Worm (Caenorhabditis elegans): ENCODE data around the gene M03B6.5.

M03B6.5 gene

ce11 chrX:13841277-13841676 lies 2.5 kb upstream of the M03B6.5 start, which contains the start of gene M03B6.1:
TSS of gene M03B6.1 (plus strand) at chrX:13841610.
- TF ChIP-seq flt-1 (GFP tag; IDR thresholded peaks at IDR 0.05) (no peak), med-1 (GFP tag; optimal IDR thresholded peaks at IDR 0.05; ENCODE audit: insufficient read depth) (no peak), ztf-29 (GFP tag; IDR thresholded peaks at IDR 0.05) (no peak), ref-1 (GFP tag; conservative IDR thresholded peaks at IDR 0.05) (no peak), ztf-23 (GFP tag; IDR thresholded peaks at IDR 0.05) (no peak), cog-1 (tag; optimal IDR thresholded peaks at IDR 0.05) (no peak), tab-1 (GFP tag; IDR thresholded peaks at IDR 0.05) (no peak), T22C8.4 (GFP tag; IDR thresholded peaks at IDR 0.05) (no peak), klf-2 (GFP tag; conservative IDR thresholded peaks at IDR 0.05) (no peak)

DNA sequence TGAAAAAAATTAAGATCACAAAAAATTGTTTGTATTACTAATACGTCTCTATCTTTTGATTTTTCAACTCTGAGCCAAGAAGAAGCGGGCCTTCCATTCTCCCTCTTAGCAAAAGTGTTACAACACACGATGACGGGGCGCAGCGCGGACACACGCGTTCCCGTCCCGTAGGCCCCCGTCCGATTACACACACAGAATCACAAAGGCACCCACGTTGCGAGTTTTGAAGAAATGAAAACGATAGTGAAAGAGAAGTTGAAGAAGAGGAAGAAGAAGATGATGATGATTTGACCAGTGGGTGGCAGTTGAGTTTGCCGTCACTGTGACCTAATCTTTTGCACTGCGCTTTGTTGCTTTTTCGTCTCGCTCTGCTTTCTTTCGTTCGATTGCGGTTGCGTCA lies 2.2 kb downstream of the M03B6.5 start:
- TF ChIP-seq klf-2 (GFP tag; conservative IDR thresholded peaks at IDR 0.05) (no peak), ztf-23 (GFP tag; IDR thresholded peaks at IDR 0.05) (no peak), ztf-29 (GFP tag; IDR thresholded peaks at IDR 0.05) (no peak), tab-1 (GFP tag; IDR thresholded peaks at IDR 0.05) (no peak), T22C8.4 (GFP tag; IDR thresholded peaks at IDR 0.05) (no peak), med-1 (GFP tag; optimal IDR thresholded peaks at IDR 0.05; ENCODE audit: insufficient read depth) (no peak), ref-1 (GFP tag; conservative IDR thresholded peaks at IDR 0.05) (no peak), flt-1 (GFP tag; IDR thresholded peaks at IDR 0.05) (no peak), cog-1 (tag; optimal IDR thresholded peaks at IDR 0.05) (no peak)

DNA sequence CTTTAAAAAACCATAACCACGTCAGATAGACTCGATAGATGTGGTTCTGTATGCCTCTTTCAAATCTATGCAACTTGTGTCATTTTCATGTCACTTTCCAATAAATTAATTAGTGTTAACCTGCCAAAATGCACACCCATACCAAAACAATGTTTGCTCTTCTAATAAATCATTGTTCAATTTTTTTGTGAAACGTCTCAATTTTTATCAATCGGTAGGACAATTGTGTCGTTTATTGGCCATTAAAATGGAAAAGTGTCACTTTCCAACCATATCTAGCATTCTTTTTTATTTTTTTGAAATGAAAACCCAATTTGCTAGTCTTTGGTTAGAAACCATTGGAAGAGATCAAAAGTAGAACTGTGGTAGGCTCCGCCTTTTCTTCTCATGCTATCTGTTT lies 6.6 kb downstream of the M03B6.5 start:
- TF ChIP-seq flt-1 (GFP tag; IDR thresholded peaks at IDR 0.05), result no peak
- no peak for TF ChIP-seq T22C8.4 (GFP tag; IDR thresholded peaks at IDR 0.05)
- no peak for TF ChIP-seq ref-1 (GFP tag; conservative IDR thresholded peaks at IDR 0.05)
- TF ChIP-seq tab-1 (GFP tag; IDR thresholded peaks at IDR 0.05), result no peak
- TF ChIP-seq klf-2 (GFP tag; conservative IDR thresholded peaks at IDR 0.05), result no peak
- no peak for TF ChIP-seq ztf-23 (GFP tag; IDR thresholded peaks at IDR 0.05)
- no peak for TF ChIP-seq ztf-29 (GFP tag; IDR thresholded peaks at IDR 0.05)
- TF ChIP-seq cog-1 (tag; optimal IDR thresholded peaks at IDR 0.05), result no peak
- TF ChIP-seq med-1 (GFP tag; optimal IDR thresholded peaks at IDR 0.05; ENCODE audit: insufficient read depth), result no peak

DNA sequence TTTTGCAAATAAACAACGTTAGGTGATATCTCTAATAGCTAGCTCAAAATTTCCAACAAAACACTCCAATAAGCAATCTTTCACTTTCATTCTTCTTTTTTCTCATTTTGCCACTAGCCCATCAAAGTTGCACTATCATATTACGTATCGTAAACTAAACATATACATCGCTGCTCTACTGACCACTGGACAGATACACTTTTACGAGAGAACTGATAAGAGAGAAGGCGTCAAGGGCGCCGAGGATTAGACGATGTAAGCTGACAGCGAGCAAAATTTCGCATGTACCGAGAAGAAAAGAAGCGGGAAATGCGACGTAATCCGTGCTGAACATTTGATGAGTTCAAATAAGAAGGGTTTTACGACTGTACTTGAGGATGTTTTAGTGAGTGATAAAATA lies 7.8 kb downstream of the M03B6.5 start:
- TF ChIP-seq ref-1 (GFP tag; conservative IDR thresholded peaks at IDR 0.05), result no peak
- no peak for TF ChIP-seq cog-1 (tag; optimal IDR thresholded peaks at IDR 0.05)
- TF ChIP-seq klf-2 (GFP tag; conservative IDR thresholded peaks at IDR 0.05), result no peak
- TF ChIP-seq ztf-23 (GFP tag; IDR thresholded peaks at IDR 0.05), result no peak
- TF ChIP-seq med-1 (GFP tag; optimal IDR thresholded peaks at IDR 0.05; ENCODE audit: insufficient read depth), result no peak
- no peak for TF ChIP-seq ztf-29 (GFP tag; IDR thresholded peaks at IDR 0.05)
- TF ChIP-seq tab-1 (GFP tag; IDR thresholded peaks at IDR 0.05), result no peak
- TF ChIP-seq flt-1 (GFP tag; IDR thresholded peaks at IDR 0.05), result no peak
- TF ChIP-seq T22C8.4 (GFP tag; IDR thresholded peaks at IDR 0.05), result no peak

DNA sequence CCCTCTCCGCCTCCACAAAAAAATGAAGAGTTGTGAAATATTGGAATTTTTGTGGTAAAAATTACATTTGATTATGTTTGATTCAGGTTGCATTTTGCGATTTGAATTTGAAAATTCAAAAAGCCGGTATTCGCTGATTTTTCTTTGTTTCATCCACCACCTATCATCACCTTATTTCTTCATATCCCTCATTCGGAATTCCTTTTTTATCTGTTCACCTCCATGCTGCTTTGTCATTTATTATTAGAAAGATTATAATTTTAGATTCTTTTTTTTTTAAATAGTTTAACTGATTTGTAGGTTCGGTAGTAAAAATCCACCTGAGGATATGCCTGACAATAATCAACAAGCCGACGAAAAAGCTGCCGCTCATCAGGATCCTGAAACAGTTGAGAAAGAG lies 8.8 kb downstream of the M03B6.5 start, which contains the start of gene mct-3:
Gene mct-3 (plus strand): TSS at position 301 of the 400 bp plus-strand sequence.
- no peak for TF ChIP-seq flt-1 (GFP tag; IDR thresholded peaks at IDR 0.05)
- TF ChIP-seq T22C8.4 (GFP tag; IDR thresholded peaks at IDR 0.05), result no peak
- no peak for TF ChIP-seq ztf-23 (GFP tag; IDR thresholded peaks at IDR 0.05)
- TF ChIP-seq ztf-29 (GFP tag; IDR thresholded peaks at IDR 0.05), result no peak
- no peak for TF ChIP-seq klf-2 (GFP tag; conservative IDR thresholded peaks at IDR 0.05)
- no peak for TF ChIP-seq tab-1 (GFP tag; IDR thresholded peaks at IDR 0.05)
- TF ChIP-seq med-1 (GFP tag; optimal IDR thresholded peaks at IDR 0.05; ENCODE audit: insufficient read depth), result no peak
- TF ChIP-seq ref-1 (GFP tag; conservative IDR thresholded peaks at IDR 0.05), result no peak
- TF ChIP-seq cog-1 (tag; optimal IDR thresholded peaks at IDR 0.05), result no peak

DNA sequence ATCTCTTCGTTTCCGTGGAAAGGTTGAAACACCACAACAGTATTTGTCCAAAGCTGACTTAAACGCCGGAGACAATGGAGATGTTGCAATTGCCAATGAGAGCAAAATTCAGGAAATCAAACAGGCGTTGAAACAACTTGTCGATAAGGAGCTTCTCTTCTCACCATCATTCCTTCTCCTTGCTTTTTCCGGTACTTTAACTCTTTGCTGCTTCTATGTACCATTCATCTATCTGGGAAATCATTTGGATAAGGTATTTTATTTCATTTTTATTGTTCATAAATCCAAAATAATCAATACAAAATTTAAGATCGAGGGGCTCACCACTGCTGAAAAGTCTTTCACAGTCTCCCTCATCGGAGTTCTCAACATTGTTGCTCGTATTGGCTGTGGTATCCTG lies 12.2 kb downstream of the M03B6.5 start:
- no peak for TF ChIP-seq med-1 (GFP tag; optimal IDR thresholded peaks at IDR 0.05; ENCODE audit: insufficient read depth)
- TF ChIP-seq cog-1 (tag; optimal IDR thresholded peaks at IDR 0.05), result no peak
- TF ChIP-seq ztf-29 (GFP tag; IDR thresholded peaks at IDR 0.05), result no peak
- TF ChIP-seq flt-1 (GFP tag; IDR thresholded peaks at IDR 0.05), result no peak
- TF ChIP-seq ref-1 (GFP tag; conservative IDR thresholded peaks at IDR 0.05), result no peak
- no peak for TF ChIP-seq ztf-23 (GFP tag; IDR thresholded peaks at IDR 0.05)
- no peak for TF ChIP-seq tab-1 (GFP tag; IDR thresholded peaks at IDR 0.05)

DNA sequence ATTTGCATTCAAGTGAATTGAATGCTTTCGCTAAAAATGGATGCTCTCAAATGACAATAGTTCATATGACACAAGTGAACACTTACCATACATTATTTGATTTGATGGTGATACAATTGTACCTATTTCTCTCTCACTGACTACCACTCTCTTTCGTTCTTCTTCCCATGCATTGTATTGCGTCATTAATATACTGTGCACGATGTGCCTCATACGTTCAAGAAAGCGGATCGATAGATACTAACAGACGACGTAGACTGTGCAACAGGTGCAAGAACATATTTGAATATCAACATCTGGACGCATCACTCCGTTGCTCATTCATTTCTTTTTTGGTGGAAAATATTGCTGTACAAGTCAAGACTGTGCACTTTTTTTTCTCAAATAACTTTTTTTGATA lies 14.9 kb downstream of the M03B6.5 start, which contains the start of gene M03B6.4:
Gene M03B6.4 (plus strand): TSS at position 149 of the 400 bp plus-strand sequence.
- TF ChIP-seq med-1 (GFP tag; optimal IDR thresholded peaks at IDR 0.05; ENCODE audit: insufficient read depth) (no peak), ztf-29 (GFP tag; IDR thresholded peaks at IDR 0.05) (no peak), cog-1 (tag; optimal IDR thresholded peaks at IDR 0.05) (no peak), tab-1 (GFP tag; IDR thresholded peaks at IDR 0.05) (no peak), T22C8.4 (GFP tag; IDR thresholded peaks at IDR 0.05) (no peak), flt-1 (GFP tag; IDR thresholded peaks at IDR 0.05) (no peak), ztf-23 (GFP tag; IDR thresholded peaks at IDR 0.05) (no peak), ref-1 (GFP tag; conservative IDR thresholded peaks at IDR 0.05) (no peak), klf-2 (GFP tag; conservative IDR thresholded peaks at IDR 0.05) (no peak)

DNA sequence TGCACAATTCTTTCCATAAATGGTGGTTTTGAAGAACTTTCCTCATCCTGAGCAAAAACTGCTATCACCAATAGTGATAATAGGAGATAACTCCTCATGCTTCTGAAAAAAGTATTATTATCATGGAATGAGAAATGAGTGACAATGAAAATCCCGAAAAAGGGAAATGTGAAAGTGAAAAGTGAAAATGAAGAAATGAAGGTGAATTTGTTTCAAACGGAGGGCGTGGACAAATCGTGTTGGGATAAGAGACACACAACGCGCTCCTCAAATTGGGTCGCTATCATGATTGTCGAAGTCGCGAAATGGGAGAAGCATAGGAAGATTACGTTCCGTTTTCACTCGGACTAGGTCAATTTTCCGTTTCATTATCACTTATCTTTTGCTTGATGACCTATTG lies 20.4 kb downstream of the M03B6.5 start, which contains the start of gene M03B6.3:
Gene M03B6.3 (minus strand): TSS at position 102 of the 400 bp plus-strand sequence.
- TF ChIP-seq klf-2 (GFP tag; conservative IDR thresholded peaks at IDR 0.05), result no peak
- TF ChIP-seq med-1 (GFP tag; optimal IDR thresholded peaks at IDR 0.05; ENCODE audit: insufficient read depth), result no peak
- no peak for TF ChIP-seq T22C8.4 (GFP tag; IDR thresholded peaks at IDR 0.05)
- no peak for TF ChIP-seq flt-1 (GFP tag; IDR thresholded peaks at IDR 0.05)
- no peak for TF ChIP-seq cog-1 (tag; optimal IDR thresholded peaks at IDR 0.05)
- TF ChIP-seq tab-1 (GFP tag; IDR thresholded peaks at IDR 0.05), result no peak
- no peak for TF ChIP-seq ref-1 (GFP tag; conservative IDR thresholded peaks at IDR 0.05)
- no peak for TF ChIP-seq ztf-29 (GFP tag; IDR thresholded peaks at IDR 0.05)
- TF ChIP-seq ztf-23 (GFP tag; IDR thresholded peaks at IDR 0.05), result no peak

DNA sequence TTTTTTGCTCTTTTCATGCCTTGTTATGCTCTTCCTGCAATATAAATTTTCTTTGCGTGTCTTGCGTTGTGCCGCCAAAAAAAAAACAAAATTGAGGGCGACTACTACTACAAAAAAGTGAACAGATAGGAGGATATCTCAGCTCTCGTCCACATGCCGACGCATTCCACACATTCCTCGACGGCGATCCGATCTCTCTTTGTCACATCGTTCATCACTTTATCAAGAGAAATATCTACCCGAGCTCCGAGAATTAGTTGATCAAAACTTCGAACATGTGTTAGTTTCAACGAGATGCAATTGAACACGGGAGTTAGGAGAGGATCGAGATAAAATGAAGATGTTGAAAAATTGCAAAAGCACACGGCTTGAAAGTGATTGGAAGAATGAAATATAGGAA lies 27.3 kb downstream of the M03B6.5 start:
- TF ChIP-seq tab-1 (GFP tag; IDR thresholded peaks at IDR 0.05) (no peak), ztf-23 (GFP tag; IDR thresholded peaks at IDR 0.05) (no peak), cog-1 (tag; optimal IDR thresholded peaks at IDR 0.05) (no peak), med-1 (GFP tag; optimal IDR thresholded peaks at IDR 0.05; ENCODE audit: insufficient read depth) (no peak), ref-1 (GFP tag; conservative IDR thresholded peaks at IDR 0.05) (no peak), flt-1 (GFP tag; IDR thresholded peaks at IDR 0.05) (no peak)

Data from whole organism, midembryonic.